Worm (Caenorhabditis elegans) whole organism, late embryonic: Measurements from ENCODE around the gene B0395.3.

Experiments used
- pha-4 ChIP-seq: fragments of 150-350 bp; optimal IDR thresholded peaks from 2 replicates; lab custom pipeline; 2018; ENCODE audit warnings: missing biosample characterization, missing genetic modification reagents, missing genetic modification characterization
- pqm-1 ChIP-seq: sonication (generic microtip); optimal IDR thresholded peaks from 2 replicates; lab custom pipeline; 2016; ENCODE audit warnings: missing genetic modification characterization, missing compliant biosample characterization
- tbx-2 ChIP-seq: sonication (generic microtip); optimal IDR thresholded peaks from 2 replicates; lab custom pipeline; 2016; ENCODE audit warnings: missing genetic modification characterization, missing compliant biosample characterization
- unc-55 ChIP-seq: sonication (generic microtip); optimal IDR thresholded peaks from 2 replicates; lab custom pipeline; 2017; ENCODE audit warnings: missing biosample characterization, missing genetic modification reagents, missing genetic modification characterization

- TF ChIP-seq pha-4 (tag; lab: Kevin White, UChicago) (no peak), tbx-2 (tag; lab: Kevin White, UChicago) (no peak), unc-55 (GFP tag; lab: Kevin White, UChicago) (no peak), pqm-1 (tag; lab: Kevin White, UChicago) (no peak)
These were observed 38.6 kb upstream of the B0395.3 start for ce11 chrX:16078695-16079094.
